Worm (Caenorhabditis elegans) whole organism, L2 larva: Measurements from ENCODE around the gene gck-2.

Experiments
- ceh-16 ChIP-seq: fragments of 150-350 bp; optimal IDR thresholded peaks from 2 replicates; lab custom pipeline; 2014; ENCODE audit warnings: missing biosample characterization, missing genetic modification characterization
- dmd-4 ChIP-seq: sonication (generic microtip); optimal IDR thresholded peaks from 2 replicates; lab custom pipeline; 2017; ENCODE audit warnings: missing biosample characterization, missing genetic modification characterization
- elt-1 ChIP-seq: fragments of 150-350 bp; optimal IDR thresholded peaks from 2 replicates; lab custom pipeline; 2014; ENCODE audit warnings: missing biosample characterization, missing genetic modification characterization
- elt-3 ChIP-seq: sonication (generic microtip); optimal IDR thresholded peaks from 2 replicates; lab custom pipeline; 2017; ENCODE audit warnings: missing biosample characterization, missing genetic modification characterization
- gmeb-1 ChIP-seq: fragments of 150-350 bp; optimal IDR thresholded peaks from 2 replicates; lab custom pipeline; 2014; ENCODE audit warnings: missing biosample characterization, missing genetic modification characterization
- lin-13 ChIP-seq: fragments of 150-350 bp; optimal IDR thresholded peaks from 2 replicates; lab custom pipeline; 2014; ENCODE audit warnings: missing biosample characterization, missing genetic modification reagents, missing genetic modification characterization
- nhr-10 ChIP-seq: sonication (generic microtip); optimal IDR thresholded peaks from 2 replicates; lab custom pipeline; 2017; ENCODE audit warnings: missing biosample characterization, missing genetic modification characterization
- nhr-11 ChIP-seq: fragments of 150-350 bp; optimal IDR thresholded peaks from 2 replicates; lab custom pipeline; 2014; ENCODE audit warnings: missing biosample characterization, missing genetic modification characterization
- nhr-25 ChIP-seq: fragments of 150-350 bp; sonication (generic microtip); optimal IDR thresholded peaks from 3 replicates; lab custom pipeline; 2014; ENCODE audit warnings: missing biosample characterization, missing genetic modification characterization
- nhr-77 ChIP-seq: fragments of 150-350 bp; optimal IDR thresholded peaks from 2 replicates; lab custom pipeline; 2014; ENCODE audit warnings: missing biosample characterization, missing genetic modification characterization
- skn-1 ChIP-seq: sonication (generic microtip); optimal IDR thresholded peaks from 2 replicates; lab custom pipeline; 2017; ENCODE audit warnings: missing biosample characterization, missing genetic modification characterization
- unc-62 ChIP-seq: fragments of 150-350 bp; optimal IDR thresholded peaks from 2 replicates; lab custom pipeline; 2014; ENCODE audit warnings: missing biosample characterization, missing genetic modification reagents, missing genetic modification characterization
- ztf-11 ChIP-seq: sonication (generic microtip); optimal IDR thresholded peaks from 2 replicates; lab custom pipeline; 2017; ENCODE audit warnings: missing biosample characterization, missing genetic modification characterization

ce11 chrV:6821509-6821908 is 29.0 kb upstream of the gck-2 start, which contains the start of gene T15B7.8:
- no peak for TF ChIP-seq unc-62 (GFP tag; lab: Kevin White, UChicago)
- no peak for TF ChIP-seq dmd-4 (tag; lab: Kevin White, UChicago)
- TF ChIP-seq nhr-25: no peak
- no peak for TF ChIP-seq skn-1 (tag; lab: Kevin White, UChicago)
- TF ChIP-seq gmeb-1 (tag; lab: Kevin White, UChicago): no peak
- TF ChIP-seq elt-3 (tag; lab: Kevin White, UChicago): no peak
- TF ChIP-seq ztf-11 (tag; lab: Kevin White, UChicago): no peak
- no peak for TF ChIP-seq nhr-11 (tag; lab: Kevin White, UChicago)
- TF ChIP-seq nhr-77 (tag; lab: Kevin White, UChicago): no peak
- no peak for TF ChIP-seq ceh-16 (tag; lab: Kevin White, UChicago)
- no peak for TF ChIP-seq lin-13 (GFP tag; lab: Kevin White, UChicago)
- no peak for TF ChIP-seq nhr-10
- no peak for TF ChIP-seq elt-1 (tag; lab: Kevin White, UChicago)
